Fruit fly (Drosophila melanogaster) whole organism, embryonic: ENCODE data around the gene Dph3.

Experiments used
- Atf6 ChIP-seq: fragments of 200-800 bp; sonication (Bioruptor generic); IDR thresholded peaks from 2 replicates; pipeline ENCODE4 v1.3.6; 2022; ENCODE audit warnings: missing biosample characterization, missing genetic modification characterization
- Awh ChIP-seq: fragments of 200-800 bp; sonication (Bioruptor generic); IDR thresholded peaks from 2 replicates; pipeline ENCODE4, ENCODE4 v1.3.6; 2022; ENCODE audit warnings: missing biosample characterization, missing genetic modification characterization
- B-H2 ChIP-seq: fragments of 200-800 bp; sonication (Bioruptor generic); optimal IDR thresholded peaks from 2 replicates; lab custom pipeline; 2018; ENCODE audit warnings: missing biosample characterization, mild to moderate bottlenecking, missing genetic modification characterization
- BEAF-32 ChIP-seq: fragments of 200-800 bp; sonication (Bioruptor generic); optimal IDR thresholded peaks from 3 replicates; lab custom pipeline; 2017; ENCODE audit warnings: missing biosample characterization, missing genetic modification characterization, mild to moderate bottlenecking, moderate library complexity, missing genetic modification reagents
- Blimp-1 ChIP-seq: fragments of 200-800 bp; sonication (Bioruptor generic); optimal IDR thresholded peaks from 3 replicates; lab custom pipeline; 2018; ENCODE audit warnings: missing biosample characterization, missing genetic modification characterization, mild to moderate bottlenecking, moderate library complexity, missing genetic modification reagents
- CG10431 ChIP-seq: fragments of 200-800 bp; sonication (Bioruptor generic); optimal IDR thresholded peaks from 3 replicates; lab custom pipeline; 2018; ENCODE audit warnings: missing biosample characterization, mild to moderate bottlenecking, missing genetic modification characterization
- CG10565 ChIP-seq: fragments of 200-800 bp; sonication (Bioruptor generic); optimal IDR thresholded peaks from 3 replicates; lab custom pipeline; 2016; ENCODE audit warnings: missing biosample characterization, mild to moderate bottlenecking, missing genetic modification characterization
- CG13424 ChIP-seq: fragments of 200-800 bp; sonication (Bioruptor generic); optimal IDR thresholded peaks from 2 replicates; lab custom pipeline; 2019; ENCODE audit warnings: missing biosample characterization, mild to moderate bottlenecking, missing genetic modification characterization, moderate library complexity
- CG15601 ChIP-seq: fragments of 200-800 bp; sonication (Bioruptor generic); optimal IDR thresholded peaks from 3 replicates; lab custom pipeline; 2019; ENCODE audit warnings: missing biosample characterization, mild to moderate bottlenecking, missing genetic modification characterization, moderate library complexity
- CG16815 ChIP-seq: fragments of 200-800 bp; sonication (Bioruptor generic); optimal IDR thresholded peaks from 3 replicates; lab custom pipeline; 2017; ENCODE audit warnings: missing biosample characterization, mild to moderate bottlenecking, missing genetic modification characterization
- CG18262 ChIP-seq: fragments of 200-800 bp; optimal IDR thresholded peaks from 3 replicates; lab custom pipeline; 2019; ENCODE audit warnings: missing biosample characterization, mild to moderate bottlenecking, missing genetic modification characterization, moderate library complexity
- CG2129 ChIP-seq: fragments of 200-800 bp; sonication (Bioruptor generic); IDR thresholded peaks from 2 replicates; pipeline ENCODE4 v1.3.6; 2022; ENCODE audit warnings: missing biosample characterization, missing genetic modification characterization; ENCODE audit not compliant: partially characterized antibody
- CG31365 ChIP-seq: fragments of 200-800 bp; sonication (Bioruptor generic); optimal IDR thresholded peaks from 2 replicates; lab custom pipeline; 2018; ENCODE audit warnings: missing biosample characterization, mild to moderate bottlenecking, missing genetic modification characterization
- CG3163 ChIP-seq: fragments of 200-800 bp; sonication (Bioruptor generic); optimal IDR thresholded peaks from 3 replicates; lab custom pipeline; 2016; ENCODE audit warnings: missing biosample characterization, missing genetic modification characterization
- CG32532 ChIP-seq: fragments of 200-800 bp; sonication (Bioruptor generic); IDR thresholded peaks from 2 replicates; pipeline ENCODE4 v1.3.6; 2022; ENCODE audit warnings: missing biosample characterization, missing genetic modification characterization
- CG4424 ChIP-seq: fragments of 200-800 bp; sonication (Bioruptor generic); optimal IDR thresholded peaks from 3 replicates; lab custom pipeline; 2016; ENCODE audit warnings: missing biosample characterization, missing genetic modification characterization
- CG4820 ChIP-seq: fragments of 200-800 bp; sonication (Bioruptor generic); optimal IDR thresholded peaks from 3 replicates; lab custom pipeline; 2016; ENCODE audit warnings: missing biosample characterization, missing genetic modification characterization
- CG8089 ChIP-seq: fragments of 200-800 bp; sonication (Bioruptor generic); optimal IDR thresholded peaks from 3 replicates; lab custom pipeline; 2016; ENCODE audit warnings: missing biosample characterization, missing genetic modification characterization
- CG8388 ChIP-seq: fragments of 200-800 bp; sonication (Bioruptor generic); optimal IDR thresholded peaks from 2 replicates; lab custom pipeline; 2019; ENCODE audit warnings: missing biosample characterization, mild to moderate bottlenecking, missing genetic modification characterization, moderate library complexity
- CG9437 ChIP-seq: fragments of 200-800 bp; sonication (Bioruptor generic); optimal IDR thresholded peaks from 2 replicates; lab custom pipeline; 2018; ENCODE audit warnings: missing biosample characterization, mild to moderate bottlenecking, missing genetic modification characterization
- CG9817 ChIP-seq: fragments of 200-800 bp; sonication (Bioruptor generic); optimal IDR thresholded peaks from 2 replicates; lab custom pipeline; 2018; ENCODE audit warnings: missing biosample characterization, mild to moderate bottlenecking, missing genetic modification characterization, moderate library complexity
- CrebB ChIP-seq: fragments of 200-800 bp; sonication (Bioruptor generic); optimal IDR thresholded peaks from 3 replicates; lab custom pipeline; 2018; ENCODE audit warnings: missing biosample characterization, mild to moderate bottlenecking, missing genetic modification characterization
- Dfd ChIP-seq, 2 experiments: fragments of >200 bp; optimal IDR thresholded peaks; 2 replicates each; lab custom pipeline; 2017; ENCODE audit warnings: missing biosample characterization in 2 of 2, missing genetic modification characterization in 2 of 2
- Dref ChIP-seq: fragments of 200-800 bp; sonication (Bioruptor generic); IDR thresholded peaks from 2 replicates; pipeline ENCODE4 v1.3.6; 2022; ENCODE audit warnings: missing biosample characterization, missing genetic modification characterization
- Ets65A ChIP-seq: fragments of 200-800 bp; sonication (Bioruptor generic); peaks from one replicate; lab custom pipeline; 2016; ENCODE audit warnings: missing biosample characterization, missing genetic modification characterization
- HLH3B ChIP-seq: fragments of 200-800 bp; sonication (Bioruptor generic); IDR thresholded peaks from 2 replicates; pipeline ENCODE4 v1.3.6; 2022; ENCODE audit warnings: missing biosample characterization, missing genetic modification characterization
- Hr39 ChIP-seq: fragments of >200 bp; optimal IDR thresholded peaks from 2 replicates; lab custom pipeline; 2017
- Kr ChIP-seq: fragments of 200-800 bp; sonication (Bioruptor generic); optimal IDR thresholded peaks from 2 replicates; lab custom pipeline; 2017; ENCODE audit warnings: missing biosample characterization, mild to moderate bottlenecking, missing genetic modification characterization
- Pdp1 ChIP-seq, 2 experiments: fragments of 200-800 bp; sonication (Bioruptor generic); optimal IDR thresholded peaks; 3 replicates each; lab custom pipeline; 2016; ENCODE audit warnings: missing biosample characterization in 2 of 2, missing genetic modification characterization in 2 of 2, mild to moderate bottlenecking in 1 of 2, moderate library complexity in 1 of 2
- TFAM ChIP-seq: fragments of 200-800 bp; sonication (Bioruptor generic); optimal IDR thresholded peaks from 2 replicates; lab custom pipeline; 2017; ENCODE audit warnings: missing biosample characterization, missing genetic modification characterization, inconsistent platforms
- Vsx1 ChIP-seq: fragments of 200-800 bp; sonication (Bioruptor generic); optimal IDR thresholded peaks from 2 replicates; lab custom pipeline; 2017; ENCODE audit warnings: missing biosample characterization, mild to moderate bottlenecking, missing genetic modification characterization, missing genetic modification reagents
- cwo ChIP-seq: fragments of 200-800 bp; sonication (Bioruptor generic); optimal IDR thresholded peaks from 3 replicates; lab custom pipeline; 2017; ENCODE audit warnings: missing biosample characterization, missing genetic modification characterization, mild to moderate bottlenecking, moderate library complexity, missing genetic modification reagents
- emc ChIP-seq: fragments of 200-800 bp; sonication (Bioruptor generic); optimal IDR thresholded peaks from 2 replicates; lab custom pipeline; 2016; ENCODE audit warnings: missing biosample characterization, missing genetic modification characterization
- gcm2 ChIP-seq: fragments of 200-800 bp; sonication (Bioruptor generic); optimal IDR thresholded peaks from 2 replicates; lab custom pipeline; 2016; ENCODE audit warnings: missing biosample characterization, missing genetic modification characterization
- gsb-n ChIP-seq: fragments of 200-800 bp; sonication (Bioruptor generic); optimal IDR thresholded peaks from 3 replicates; lab custom pipeline; 2018; ENCODE audit warnings: missing biosample characterization, mild to moderate bottlenecking, missing genetic modification characterization
- hbn ChIP-seq: fragments of 200-800 bp; sonication (Bioruptor generic); IDR thresholded peaks from 2 replicates; pipeline ENCODE4 v1.3.6; 2022; ENCODE audit warnings: missing biosample characterization, missing genetic modification characterization; ENCODE audit not compliant: partially characterized antibody
- hth ChIP-seq: fragments of >200 bp; optimal IDR thresholded peaks from 2 replicates; lab custom pipeline; 2017; ENCODE audit warnings: inconsistent platforms
- inv ChIP-seq: fragments of 200-800 bp; sonication (Bioruptor generic); IDR thresholded peaks from 2 replicates; pipeline ENCODE4 v1.3.6; 2022; ENCODE audit warnings: missing biosample characterization, missing genetic modification characterization; ENCODE audit not compliant: partially characterized antibody
- mld ChIP-seq: fragments of 200-800 bp; sonication (Bioruptor generic); IDR thresholded peaks from 3 replicates; pipeline ENCODE4 v1.3.6; 2022; ENCODE audit warnings: missing biosample characterization, missing genetic modification characterization; ENCODE audit not compliant: partially characterized antibody
- nerfin-1 ChIP-seq: fragments of 200-800 bp; sonication (Bioruptor generic); optimal IDR thresholded peaks from 3 replicates; lab custom pipeline; 2019; ENCODE audit warnings: missing biosample characterization, mild to moderate bottlenecking, missing genetic modification characterization, moderate library complexity
- nom ChIP-seq: fragments of 200-800 bp; sonication (Bioruptor generic); optimal IDR thresholded peaks from 2 replicates; lab custom pipeline; 2017; ENCODE audit warnings: missing biosample characterization, missing genetic modification characterization, mild to moderate bottlenecking, moderate library complexity, missing genetic modification reagents
- salm ChIP-seq: fragments of 200-800 bp; sonication (Bioruptor generic); optimal IDR thresholded peaks from 2 replicates; lab custom pipeline; 2018; ENCODE audit warnings: missing biosample characterization, mild to moderate bottlenecking, missing genetic modification characterization
- sc ChIP-seq, 3 experiments: fragments of >200 bp in 2 of 3; fragments of 200-800 bp in 1 of 3; sonication (Bioruptor generic) in 1 of 3; optimal IDR thresholded peaks; 2 replicates in 2 of 3; 3 replicates in 1 of 3; lab custom pipeline; 2017; ENCODE audit warnings: mild to moderate bottlenecking in 1 of 3, missing biosample characterization in 1 of 3, missing genetic modification characterization in 1 of 3, missing genetic modification reagents in 1 of 3
- sens ChIP-seq: fragments of 200-800 bp; sonication (Bioruptor generic); peaks from one replicate; lab custom pipeline; 2016; ENCODE audit warnings: missing biosample characterization, missing genetic modification characterization
- slbo ChIP-seq: fragments of 200-800 bp; sonication (Bioruptor generic); IDR thresholded peaks from 2 replicates; pipeline ENCODE4 v1.3.6; 2022; ENCODE audit warnings: missing biosample characterization, missing genetic modification characterization
- sna ChIP-seq: fragments of 200-800 bp; sonication (Bioruptor generic); IDR thresholded peaks from 2 replicates; pipeline ENCODE4 v1.3.6; 2022; ENCODE audit warnings: missing biosample characterization, missing genetic modification characterization; ENCODE audit not compliant: partially characterized antibody
- vfl ChIP-seq: fragments of 200-800 bp; sonication (Bioruptor generic); optimal IDR thresholded peaks from 2 replicates; lab custom pipeline; 2016; ENCODE audit warnings: missing biosample characterization, missing genetic modification characterization
- zen2 ChIP-seq: fragments of 200-800 bp; sonication (Bioruptor generic); IDR thresholded peaks from 3 replicates; pipeline ENCODE4 v1.3.6; 2022; ENCODE audit warnings: missing biosample characterization, missing genetic modification characterization; ENCODE audit not compliant: partially characterized antibody
- zfh1 ChIP-seq: fragments of 200-800 bp; sonication (Bioruptor generic); IDR thresholded peaks from 3 replicates; pipeline ENCODE4 v1.3.6; 2022; ENCODE audit warnings: missing biosample characterization, missing genetic modification characterization

Dph3 gene

DNA sequence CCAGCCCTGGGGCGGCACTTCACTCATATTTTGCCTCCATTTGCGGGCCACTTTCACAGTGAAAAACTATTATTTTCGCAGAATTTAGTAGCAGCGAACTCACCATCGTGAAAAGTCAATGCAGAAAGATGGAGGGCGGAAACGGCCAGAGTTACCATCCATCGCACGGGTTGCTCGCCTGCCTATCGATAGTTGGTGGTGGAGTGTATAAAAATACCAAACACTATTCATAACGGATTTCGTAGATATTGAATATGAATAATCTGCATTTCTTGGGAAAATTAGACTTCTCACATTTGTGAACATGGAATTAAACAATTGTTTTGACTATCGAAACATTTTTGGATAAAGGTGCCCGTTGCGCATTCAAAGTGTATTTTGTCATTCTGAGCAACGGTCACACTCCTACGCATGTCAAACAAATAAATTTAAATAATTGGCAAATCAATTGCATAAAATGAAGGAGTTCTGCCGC is 15.5 kb upstream of the Dph3 start, which contains the start of the genes RpS25 and CG4820 (continued):
- TF ChIP-seq nom (GFP tag; lab: Kevin White, UChicago) (peak; percentile 90), nerfin-1 (peak; percentile 91), emc (GFP tag; lab: Kevin White, UChicago) (peak; percentile 90), B-H2 (GFP tag; lab: Kevin White, UChicago) (peak; percentile 94), Ets65A (GFP tag; lab: Kevin White, UChicago) (peak; percentile 99), CG8089 (GFP tag; lab: Kevin White, UChicago) (peak; percentile 93), Blimp-1 (GFP tag; lab: Kevin White, UChicago) (peak; percentile 73), BEAF-32 (peak; percentile 96), zfh1 (GFP tag; lab: Robert Waterston, UW) (peak; percentile 87), CrebB (tag; lab: Kevin White, UChicago) (peak; percentile 97), cwo (GFP tag; lab: Kevin White, UChicago) (peak; percentile 73), Dref (GFP tag; lab: Robert Waterston, UW) (peak; percentile 78), sens (GFP tag; lab: Kevin White, UChicago) (peak; percentile 98), Kr (GFP tag; lab: Kevin White, UChicago) (peak; percentile 72), TFAM (GFP tag; lab: Kevin White, UChicago) (peak; percentile 73), CG9817 (tag; lab: Kevin White, UChicago) (peak; percentile 85), gcm2 (GFP tag; lab: Kevin White, UChicago) (peak; percentile 86), sna (GFP tag; lab: Robert Waterston, UW) (peak; percentile 89), CG9437 (peak; percentile 82), HLH3B (GFP tag; lab: Robert Waterston, UW) (peak; percentile 82), Pdp1 (GFP tag; optimal IDR thresholded peaks at IDR 0.05; lab: Kevin White, UChicago) (peak; percentile 86 to 91), mld (GFP tag; lab: Robert Waterston, UW) (peak; percentile 65; the same call in 1 of the 3 replicates), Hr39 (lab: Kevin White, UChicago) (no peak), CG31365 (tag; lab: Kevin White, UChicago) (peak; percentile 86), hth (lab: Kevin White, UChicago) (no peak), CG16815 (GFP tag; lab: Kevin White, UChicago) (peak; percentile 57), Atf6 (GFP tag; lab: Robert Waterston, UW) (peak; percentile 89), hbn (GFP tag; lab: Robert Waterston, UW) (peak; percentile 83), CG2129 (GFP tag; lab: Robert Waterston, UW) (peak; percentile 77), Awh (GFP tag; lab: Robert Waterston, UW) (peak; percentile 78), Vsx1 (GFP tag; lab: Kevin White, UChicago) (peak; percentile 90), CG15601 (tag; lab: Kevin White, UChicago) (peak; percentile 93), CG10565 (GFP tag; lab: Kevin White, UChicago) (peak; percentile 59), vfl (GFP tag; lab: Kevin White, UChicago) (peak; percentile 80), CG18262 (tag; lab: Kevin White, UChicago) (peak; percentile 81), slbo (GFP tag; lab: Robert Waterston, UW) (peak; percentile 86), CG4820 (GFP tag; lab: Kevin White, UChicago) (peak; percentile 94), gsb-n (tag; lab: Kevin White, UChicago) (peak; percentile 87), CG32532 (GFP tag; lab: Robert Waterston, UW) (peak; percentile 89), CG10431 (GFP tag; lab: Kevin White, UChicago) (peak; percentile 87), inv (GFP tag; lab: Robert Waterston, UW) (peak; percentile 78), sc (optimal IDR thresholded peaks at IDR 0.05; lab: Kevin White, UChicago) (no peak), sc (GFP tag; optimal IDR thresholded peaks at IDR 0.05; lab: Kevin White, UChicago) (peak; percentile 86), CG13424 (peak; percentile 84), salm (peak; percentile 85), CG3163 (GFP tag; lab: Kevin White, UChicago) (peak; percentile 82), Dfd (GFP tag; optimal IDR thresholded peaks at IDR 0.05; lab: Kevin White, UChicago) (no peak), CG8388 (GFP tag; lab: Kevin White, UChicago) (peak; percentile 82), zen2 (GFP tag; lab: Robert Waterston, UW) (peak; percentile 67; the same call in 2 of the 3 replicates), CG4424 (GFP tag; lab: Kevin White, UChicago) (peak; percentile 92)
